Worm (Caenorhabditis elegans) whole organism, early embryonic: Measurements from ENCODE around the gene lpd-7.

Experiments
- F13C5.2 ChIP-seq: sonication (generic microtip); optimal IDR thresholded peaks from 2 replicates; lab custom pipeline; 2017; ENCODE audit warnings: mild to moderate bottlenecking, missing genetic modification characterization, inconsistent platforms, missing compliant biosample characterization
- ama-1 ChIP-seq: fragments of 150-350 bp; optimal IDR thresholded peaks from 2 replicates; lab custom pipeline; 2014
- ceh-13 ChIP-seq: fragments of 200-800 bp; sonication (Bioruptor generic); optimal IDR thresholded peaks from 2 replicates; lab custom pipeline; 2018; ENCODE audit warnings: mild to moderate bottlenecking, missing genetic modification characterization, missing compliant biosample characterization
- flt-1 ChIP-seq: fragments of 200-800 bp; sonication (Bioruptor generic); IDR thresholded peaks from 2 replicates; pipeline ENCODE4 v1.3.6; 2022; ENCODE audit warnings: missing genetic modification characterization, missing compliant biosample characterization
- tbx-11 ChIP-seq: fragments of 200-800 bp; sonication (Bioruptor generic); IDR thresholded peaks from 2 replicates; pipeline ENCODE4 v1.3.6; 2022; ENCODE audit warnings: missing genetic modification characterization, missing compliant biosample characterization

DNA sequence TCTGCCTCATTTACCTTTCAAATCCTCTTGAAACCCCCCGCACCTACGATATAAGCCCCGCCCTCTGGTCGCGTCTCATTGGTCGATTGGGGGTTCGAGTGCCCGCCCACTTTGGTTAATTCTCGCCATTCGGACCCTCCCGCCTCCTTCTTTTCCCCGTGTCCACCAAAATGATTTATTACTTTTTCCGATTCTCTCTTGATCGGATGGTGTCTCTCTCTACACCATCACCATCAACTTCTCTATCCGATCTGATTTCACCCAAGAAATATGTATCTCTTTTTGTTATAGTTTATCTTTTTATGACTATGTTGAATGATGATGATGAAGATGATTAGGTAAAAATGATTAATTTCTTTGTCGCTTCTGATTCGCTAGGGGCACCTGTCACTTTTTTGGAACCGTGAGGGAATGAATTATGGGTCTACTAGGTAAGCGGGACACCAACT, 18.4 kb upstream of the lpd-7 start:
- TF ChIP-seq tbx-11 (GFP tag; lab: Robert Waterston, UW) = 0 out of 2 replicates have a peak, but pooled peaks have one; percentile 40
- TF ChIP-seq ceh-13 (GFP tag; lab: Kevin White, UChicago) = peak; percentile 61
- no peak for TF ChIP-seq ama-1 (lab: Kevin White, UChicago)
- no peak for TF ChIP-seq flt-1 (GFP tag; lab: Robert Waterston, UW)
- TF ChIP-seq F13C5.2 (tag; lab: Kevin White, UChicago) = no peak
